Fruit fly (Drosophila melanogaster) whole organism, embryonic: Measurements from ENCODE around the gene CG42591.
A peak's percentile ranks its signal among the peaks of the same experiment; 100 is the strongest.

ENCODE experiments used
- Adf1 ChIP-seq: fragments of 200-800 bp; sonication (Bioruptor generic); IDR thresholded peaks from 2 replicates; pipeline ENCODE4 v1.3.6; 2022; ENCODE audit warnings: missing biosample characterization, missing genetic modification characterization
- Antp ChIP-seq: fragments of 200-800 bp; sonication (Bioruptor generic); optimal IDR thresholded peaks from 3 replicates; lab custom pipeline; 2016; ENCODE audit warnings: missing biosample characterization, missing genetic modification characterization
- Bdp1 ChIP-seq: fragments of 200-800 bp; sonication (Bioruptor generic); optimal IDR thresholded peaks from 3 replicates; lab custom pipeline; 2016; ENCODE audit warnings: missing biosample characterization, missing genetic modification characterization
- CG10209 ChIP-seq: fragments of 200-800 bp; sonication (Bioruptor generic); optimal IDR thresholded peaks from 3 replicates; lab custom pipeline; 2017; ENCODE audit warnings: missing biosample characterization, mild to moderate bottlenecking, missing genetic modification characterization, missing genetic modification reagents
- CG10267 ChIP-seq: fragments of 200-800 bp; sonication (Bioruptor generic); optimal IDR thresholded peaks from 2 replicates; lab custom pipeline; 2018; ENCODE audit warnings: missing biosample characterization, mild to moderate bottlenecking, missing genetic modification characterization, moderate library complexity
- CG10274 ChIP-seq: fragments of 200-800 bp; sonication (Bioruptor generic); optimal IDR thresholded peaks from 3 replicates; lab custom pipeline; 2017; ENCODE audit warnings: missing biosample characterization, mild to moderate bottlenecking, missing genetic modification characterization
- CG11723 ChIP-seq: fragments of 200-800 bp; sonication (Bioruptor generic); optimal IDR thresholded peaks from 2 replicates; lab custom pipeline; 2017; ENCODE audit warnings: missing biosample characterization, mild to moderate bottlenecking, missing genetic modification characterization
- CG13123 ChIP-seq: fragments of 200-800 bp; sonication (Bioruptor generic); optimal IDR thresholded peaks from 2 replicates; lab custom pipeline; 2016; ENCODE audit warnings: missing biosample characterization, missing genetic modification characterization
- CG13424 ChIP-seq: fragments of 200-800 bp; sonication (Bioruptor generic); optimal IDR thresholded peaks from 2 replicates; lab custom pipeline; 2019; ENCODE audit warnings: missing biosample characterization, mild to moderate bottlenecking, missing genetic modification characterization, moderate library complexity
- CG13624 ChIP-seq: fragments of 200-800 bp; sonication (Bioruptor generic); optimal IDR thresholded peaks from 2 replicates; lab custom pipeline; 2016; ENCODE audit warnings: missing biosample characterization, missing genetic modification characterization
- CG15601 ChIP-seq: fragments of 200-800 bp; sonication (Bioruptor generic); optimal IDR thresholded peaks from 3 replicates; lab custom pipeline; 2019; ENCODE audit warnings: missing biosample characterization, mild to moderate bottlenecking, missing genetic modification characterization, moderate library complexity
- CG1603 ChIP-seq: fragments of 200-800 bp; sonication (Bioruptor generic); optimal IDR thresholded peaks from 2 replicates; lab custom pipeline; 2019; ENCODE audit warnings: missing biosample characterization, mild to moderate bottlenecking, missing genetic modification characterization, moderate library complexity
- CG17328 ChIP-seq: fragments of 200-800 bp; sonication (Bioruptor generic); IDR thresholded peaks from 2 replicates; pipeline ENCODE4 v1.3.6; 2022; ENCODE audit warnings: missing biosample characterization, missing genetic modification characterization
- CG17359 ChIP-seq: fragments of 200-800 bp; sonication (Bioruptor generic); optimal IDR thresholded peaks from 3 replicates; lab custom pipeline; 2018; ENCODE audit warnings: missing biosample characterization, mild to moderate bottlenecking, missing genetic modification characterization, moderate library complexity
- CG17568 ChIP-seq: fragments of 200-800 bp; sonication (Bioruptor generic); optimal IDR thresholded peaks from 2 replicates; lab custom pipeline; 2018; ENCODE audit warnings: missing biosample characterization, mild to moderate bottlenecking, missing genetic modification characterization, moderate library complexity
- CG17802 ChIP-seq: fragments of 200-800 bp; sonication (Bioruptor generic); optimal IDR thresholded peaks from 2 replicates; lab custom pipeline; 2018; ENCODE audit warnings: missing biosample characterization, mild to moderate bottlenecking, missing genetic modification characterization, moderate library complexity
- CG2116 ChIP-seq: fragments of 200-800 bp; sonication (Bioruptor generic); optimal IDR thresholded peaks from 3 replicates; lab custom pipeline; 2018; ENCODE audit warnings: missing biosample characterization, mild to moderate bottlenecking, missing genetic modification characterization
- CG2712 ChIP-seq: fragments of 200-800 bp; optimal IDR thresholded peaks from 3 replicates; lab custom pipeline; 2019; ENCODE audit warnings: missing biosample characterization, mild to moderate bottlenecking, missing genetic modification characterization, moderate library complexity
- CG3065 ChIP-seq: fragments of 200-800 bp; sonication (Bioruptor generic); optimal IDR thresholded peaks from 2 replicates; lab custom pipeline; 2016; ENCODE audit warnings: missing biosample characterization, missing genetic modification characterization
- CG31365 ChIP-seq: fragments of 200-800 bp; sonication (Bioruptor generic); optimal IDR thresholded peaks from 2 replicates; lab custom pipeline; 2018; ENCODE audit warnings: missing biosample characterization, mild to moderate bottlenecking, missing genetic modification characterization
- CG4424 ChIP-seq: fragments of 200-800 bp; sonication (Bioruptor generic); optimal IDR thresholded peaks from 3 replicates; lab custom pipeline; 2016; ENCODE audit warnings: missing biosample characterization, missing genetic modification characterization
- CG4707 ChIP-seq: fragments of 200-800 bp; sonication (Bioruptor generic); optimal IDR thresholded peaks from 2 replicates; lab custom pipeline; 2018; ENCODE audit warnings: missing biosample characterization, mild to moderate bottlenecking, missing genetic modification characterization, moderate library complexity
- CG4730 ChIP-seq: fragments of 200-800 bp; sonication (Bioruptor generic); IDR thresholded peaks from 2 replicates; pipeline ENCODE4 v1.3.6; 2022; ENCODE audit warnings: missing biosample characterization, missing genetic modification characterization
- CTCF ChIP-seq: fragments of 200-800 bp; sonication (Bioruptor generic); optimal IDR thresholded peaks from 2 replicates; lab custom pipeline; 2017; ENCODE audit warnings: missing biosample characterization, mild to moderate bottlenecking, missing genetic modification characterization, moderate library complexity
- Hand ChIP-seq: fragments of 200-800 bp; sonication (Bioruptor generic); optimal IDR thresholded peaks from 2 replicates; lab custom pipeline; 2017; ENCODE audit warnings: mild to moderate bottlenecking, missing biosample characterization, missing genetic modification reagents, missing genetic modification characterization
- Hmx ChIP-seq: fragments of 200-800 bp; sonication (Bioruptor generic); optimal IDR thresholded peaks from 2 replicates; lab custom pipeline; 2016; ENCODE audit warnings: missing biosample characterization, missing genetic modification characterization
- Hr51 ChIP-seq, 2 experiments: fragments of 200-800 bp; sonication (Bioruptor generic); optimal IDR thresholded peaks; 2 replicates in 1 of 2; 3 replicates in 1 of 2; lab custom pipeline; 2016 to 2018; ENCODE audit warnings: missing biosample characterization in 2 of 2, missing genetic modification characterization in 2 of 2, mild to moderate bottlenecking in 1 of 2, moderate library complexity in 1 of 2
- Scr ChIP-seq: fragments of 200-800 bp; sonication (Bioruptor generic); IDR thresholded peaks from 2 replicates; pipeline ENCODE4 v1.3.6; 2022; ENCODE audit warnings: missing biosample characterization, missing genetic modification characterization; ENCODE audit not compliant: partially characterized antibody
- Xrp1 ChIP-seq: fragments of 200-800 bp; sonication (Bioruptor generic); IDR thresholded peaks from 2 replicates; pipeline ENCODE4 v1.3.6; 2022; ENCODE audit warnings: missing biosample characterization, missing genetic modification characterization
- cato ChIP-seq: fragments of 200-800 bp; sonication (Bioruptor generic); optimal IDR thresholded peaks from 2 replicates; lab custom pipeline; 2016; ENCODE audit warnings: missing biosample characterization, missing genetic modification characterization, borderline replicate concordance
- crp ChIP-seq, 2 experiments: fragments of 200-800 bp; sonication (Bioruptor generic); optimal IDR thresholded peaks; 2 replicates in 1 of 2; 3 replicates in 1 of 2; lab custom pipeline; 2017; ENCODE audit warnings: missing biosample characterization in 2 of 2, missing genetic modification characterization in 2 of 2, mild to moderate bottlenecking in 1 of 2, moderate library complexity in 1 of 2
- da ChIP-seq: fragments of 200-800 bp; sonication (Bioruptor generic); optimal IDR thresholded peaks from 2 replicates; lab custom pipeline; 2016; ENCODE audit warnings: missing biosample characterization, missing genetic modification characterization
- exex ChIP-seq: fragments of 200-800 bp; sonication (Bioruptor generic); optimal IDR thresholded peaks from 4 replicates; lab custom pipeline; 2018; ENCODE audit warnings: missing biosample characterization, mild to moderate bottlenecking, missing genetic modification characterization, moderate library complexity
- fd64A ChIP-seq: fragments of 200-800 bp; sonication (Bioruptor generic); optimal IDR thresholded peaks from 3 replicates; lab custom pipeline; 2018; ENCODE audit warnings: missing biosample characterization, mild to moderate bottlenecking, missing genetic modification characterization
- hb ChIP-seq: fragments of 200-800 bp; sonication (Bioruptor generic); IDR thresholded peaks from 3 replicates; pipeline ENCODE4 v1.3.6; 2022; ENCODE audit warnings: missing biosample characterization, missing genetic modification characterization; ENCODE audit not compliant: partially characterized antibody
- inv ChIP-seq: fragments of 200-800 bp; sonication (Bioruptor generic); IDR thresholded peaks from 2 replicates; pipeline ENCODE4 v1.3.6; 2022; ENCODE audit warnings: missing biosample characterization, missing genetic modification characterization; ENCODE audit not compliant: partially characterized antibody
- jumu ChIP-seq: fragments of 200-800 bp; sonication (Bioruptor generic); optimal IDR thresholded peaks from 3 replicates; lab custom pipeline; 2016; ENCODE audit warnings: missing biosample characterization, missing genetic modification characterization
- kah ChIP-seq: fragments of 200-800 bp; sonication (Bioruptor generic); optimal IDR thresholded peaks from 2 replicates; lab custom pipeline; 2018; ENCODE audit warnings: missing biosample characterization, mild to moderate bottlenecking, missing genetic modification characterization
- lola ChIP-seq, 3 experiments: fragments of >200 bp in 2 of 3; fragments of 200-800 bp in 1 of 3; sonication (Bioruptor generic) in 1 of 3; optimal IDR thresholded peaks; 2 replicates each; lab custom pipeline; 2017 to 2019; ENCODE audit warnings: missing biosample characterization in 3 of 3, missing genetic modification characterization in 3 of 3, mild to moderate bottlenecking in 1 of 3, moderate library complexity in 1 of 3
- onecut ChIP-seq: fragments of 200-800 bp; sonication (Bioruptor generic); IDR thresholded peaks from 2 replicates; pipeline ENCODE4 v1.3.6; 2022; ENCODE audit warnings: missing biosample characterization, missing genetic modification characterization
- otp ChIP-seq: fragments of 200-800 bp; sonication (Bioruptor generic); IDR thresholded peaks from 3 replicates; pipeline ENCODE4, ENCODE4 v1.3.6; 2022; ENCODE audit warnings: missing biosample characterization, missing genetic modification characterization
- repo ChIP-seq: fragments of 200-800 bp; sonication (Bioruptor generic); optimal IDR thresholded peaks from 2 replicates; lab custom pipeline; 2016; ENCODE audit warnings: missing biosample characterization, missing genetic modification characterization
- sqz ChIP-seq: fragments of 200-800 bp; sonication (Bioruptor generic); optimal IDR thresholded peaks from 3 replicates; lab custom pipeline; 2018; ENCODE audit warnings: missing biosample characterization, mild to moderate bottlenecking, missing genetic modification characterization
- tll ChIP-seq, 2 experiments: fragments of 200-800 bp in 1 of 2; fragments of >200 bp in 1 of 2; sonication (Bioruptor generic) in 1 of 2; optimal IDR thresholded peaks; 2 replicates each; lab custom pipeline; 2017 to 2019; ENCODE audit warnings: missing biosample characterization in 2 of 2, missing genetic modification characterization in 2 of 2, mild to moderate bottlenecking in 1 of 2, moderate library complexity in 1 of 2
- unpg ChIP-seq: fragments of 200-800 bp; sonication (Bioruptor generic); optimal IDR thresholded peaks from 3 replicates; lab custom pipeline; 2018; ENCODE audit warnings: missing biosample characterization, mild to moderate bottlenecking, missing genetic modification characterization, moderate library complexity
- wek ChIP-seq: fragments of 200-800 bp; sonication (Bioruptor generic); optimal IDR thresholded peaks from 3 replicates; lab custom pipeline; 2018; ENCODE audit warnings: missing biosample characterization, mild to moderate bottlenecking, missing genetic modification characterization, moderate library complexity
- zen2 ChIP-seq: fragments of 200-800 bp; sonication (Bioruptor generic); IDR thresholded peaks from 3 replicates; pipeline ENCODE4 v1.3.6; 2022; ENCODE audit warnings: missing biosample characterization, missing genetic modification characterization; ENCODE audit not compliant: partially characterized antibody

The CG42591 gene

dm6 chr3L:8065575-8066410 lies 4.0 kb downstream of the CG42591 start (continued):
- no peak for TF ChIP-seq CG31365 (tag; lab: Kevin White, UChicago)
- TF ChIP-seq CG2712 (tag; lab: Kevin White, UChicago), result peak; percentile 50
- no peak for TF ChIP-seq repo (GFP tag; lab: Kevin White, UChicago)
- TF ChIP-seq zen2 (GFP tag; lab: Robert Waterston, UW), result peak; percentile 69; the same call in 1 of the 3 replicates
- TF ChIP-seq tll (GFP tag; optimal IDR thresholded peaks at IDR 0.05; lab: Kevin White, UChicago), result no peak
- TF ChIP-seq Xrp1 (GFP tag; lab: Robert Waterston, UW), result peak; percentile 33; the same call in 1 of the 2 replicates
- no peak for TF ChIP-seq CG13624 (GFP tag; lab: Kevin White, UChicago)
- no peak for TF ChIP-seq CG10274 (GFP tag; lab: Kevin White, UChicago)
- peak; percentile 4 for TF ChIP-seq CG13424 (tag; lab: Kevin White, UChicago)
- peak; percentile 32; the same call in 1 of the 2 replicates for TF ChIP-seq onecut (GFP tag; lab: Robert Waterston, UW)
- TF ChIP-seq Antp (GFP tag; lab: Kevin White, UChicago), result no peak
- TF ChIP-seq CG4424 (GFP tag; lab: Kevin White, UChicago), result no peak
- no peak for TF ChIP-seq CG11723 (GFP tag; lab: Kevin White, UChicago)
- TF ChIP-seq CTCF (GFP tag; lab: Kevin White, UChicago), result peak; percentile 9
- no peak for TF ChIP-seq CG10209 (GFP tag; lab: Kevin White, UChicago)
- TF ChIP-seq CG17359 (tag; lab: Kevin White, UChicago), result no peak
- TF ChIP-seq CG17568 (GFP tag; lab: Kevin White, UChicago), result no peak
- TF ChIP-seq sqz, result peak; percentile 82
- no peak for TF ChIP-seq Hand (GFP tag; lab: Kevin White, UChicago)
- peak; percentile 47 for TF ChIP-seq wek (GFP tag; lab: Kevin White, UChicago)
- TF ChIP-seq CG10267 (tag; lab: Kevin White, UChicago), result peak; percentile 13
- TF ChIP-seq CG2116 (GFP tag; lab: Kevin White, UChicago), result no peak
- TF ChIP-seq otp, result peak; percentile 62; the same call in 2 of the 3 replicates
- TF ChIP-seq lola (GFP tag; optimal IDR thresholded peaks at IDR 0.05; lab: Kevin White, UChicago), result no peak
- TF ChIP-seq hb (GFP tag; lab: Robert Waterston, UW), result peak; percentile 75
- TF ChIP-seq CG1603 (tag; lab: Kevin White, UChicago), result no peak
- TF ChIP-seq CG15601 (tag; lab: Kevin White, UChicago), result peak; percentile 16
- TF ChIP-seq fd64A (GFP tag; lab: Kevin White, UChicago), result peak; percentile 14
- peak; percentile 29 for TF ChIP-seq exex (tag; lab: Kevin White, UChicago)
- TF ChIP-seq Scr (GFP tag; lab: Robert Waterston, UW), result peak; percentile 80
- TF ChIP-seq CG17328 (GFP tag; lab: Robert Waterston, UW), result peak; percentile 43
- TF ChIP-seq cato (GFP tag; lab: Kevin White, UChicago), result no peak
- TF ChIP-seq unpg (GFP tag; lab: Kevin White, UChicago), result no peak
- no peak for TF ChIP-seq CG13123 (GFP tag; lab: Kevin White, UChicago)
- no peak for TF ChIP-seq Hmx (GFP tag; lab: Kevin White, UChicago)
- no peak for TF ChIP-seq crp (GFP tag; optimal IDR thresholded peaks at IDR 0.05; lab: Kevin White, UChicago)
- no peak for TF ChIP-seq CG17802
- TF ChIP-seq Hr51 (GFP tag; optimal IDR thresholded peaks at IDR 0.05; lab: Kevin White, UChicago), result peak in 1 of 2 experiments; percentile 13
- no peak for TF ChIP-seq CG3065 (GFP tag; lab: Kevin White, UChicago)
- TF ChIP-seq Bdp1 (GFP tag; lab: Kevin White, UChicago), result peak; percentile 99
- TF ChIP-seq kah, result peak; percentile 34
- TF ChIP-seq CG4730 (GFP tag; lab: Robert Waterston, UW), result no peak
- no peak for TF ChIP-seq da
- peak; percentile 39; the same call in 1 of the 2 replicates for TF ChIP-seq inv (GFP tag; lab: Robert Waterston, UW)
- no peak for TF ChIP-seq Adf1 (GFP tag; lab: Robert Waterston, UW)
- TF ChIP-seq jumu (GFP tag; lab: Kevin White, UChicago), result no peak
- TF ChIP-seq CG4707 (GFP tag; lab: Kevin White, UChicago), result peak; percentile 44
